Fruit fly (Drosophila melanogaster) whole organism, wandering third instar larva: ENCODE results near the gene Sfmbt.
A peak's percentile ranks its signal among the peaks of the same experiment; 100 is the strongest.

Experiments
- Abd-B ChIP-seq: fragments of >200 bp; optimal IDR thresholded peaks from 2 replicates; lab custom pipeline; 2017; ENCODE audit warnings: missing biosample characterization, missing genetic modification characterization
- Dfd ChIP-seq: fragments of >200 bp; optimal IDR thresholded peaks from 2 replicates; lab custom pipeline; 2017; ENCODE audit warnings: missing biosample characterization, missing genetic modification characterization
- GATAd ChIP-seq: sonication (Bioruptor generic); optimal IDR thresholded peaks from 2 replicates; lab custom pipeline; 2016; ENCODE audit warnings: missing biosample characterization, missing genetic modification characterization
- HLH106 ChIP-seq: fragments of 200-800 bp; optimal IDR thresholded peaks from 3 replicates; lab custom pipeline; 2019; ENCODE audit warnings: missing biosample characterization, mild to moderate bottlenecking, missing genetic modification characterization, moderate library complexity
- Hr78 ChIP-seq: fragments of >200 bp; optimal IDR thresholded peaks from 2 replicates; lab custom pipeline; 2017; ENCODE audit warnings: missing biosample characterization, missing genetic modification characterization
- Hr83 ChIP-seq: fragments of 200-300 bp; sonication (Bioruptor generic); optimal IDR thresholded peaks from 2 replicates; lab custom pipeline; 2016; ENCODE audit warnings: missing biosample characterization, mild to moderate bottlenecking, missing genetic modification characterization, moderate library complexity; ENCODE audit not compliant: poor library complexity, severe bottlenecking
- Mio ChIP-seq: sonication (Bioruptor generic); optimal IDR thresholded peaks from 2 replicates; lab custom pipeline; 2016; ENCODE audit warnings: missing biosample characterization, missing genetic modification characterization
- OdsH ChIP-seq: fragments of 200-800 bp; sonication (Bioruptor generic); optimal IDR thresholded peaks from 2 replicates; lab custom pipeline; 2016; ENCODE audit warnings: missing biosample characterization, mild to moderate bottlenecking, missing genetic modification characterization
- h ChIP-seq: fragments of 200-800 bp; sonication (Bioruptor generic); optimal IDR thresholded peaks from 3 replicates; lab custom pipeline; 2016; ENCODE audit warnings: missing biosample characterization, mild to moderate bottlenecking, missing genetic modification characterization
- psq ChIP-seq: fragments of 200-800 bp; sonication (Bioruptor generic); optimal IDR thresholded peaks from 3 replicates; lab custom pipeline; 2017; ENCODE audit warnings: missing biosample characterization, mild to moderate bottlenecking, missing genetic modification characterization, moderate library complexity
- usp ChIP-seq: fragments of >200 bp; optimal IDR thresholded peaks from 2 replicates; lab custom pipeline; 2017; ENCODE audit warnings: missing biosample characterization, missing genetic modification characterization

DNA sequence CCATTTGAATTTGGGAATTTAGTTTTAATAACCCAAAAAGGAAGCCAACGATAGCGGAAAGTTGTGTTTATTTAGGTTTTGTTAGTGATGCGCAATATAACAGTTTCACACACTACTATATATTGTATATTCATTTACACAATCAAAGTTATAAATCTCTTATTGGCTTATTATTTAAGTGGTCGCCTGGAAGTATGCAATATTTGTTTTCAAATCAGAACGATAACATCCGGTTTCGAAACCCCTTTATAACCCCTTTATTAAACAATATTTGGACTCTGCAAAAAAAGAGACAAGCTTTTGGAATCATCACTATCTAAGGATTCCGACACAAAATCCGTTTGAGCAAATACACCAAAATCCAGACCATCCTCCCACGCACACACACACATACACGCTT is 18.7 kb downstream of the Sfmbt start:
- TF ChIP-seq Hr78 (no peak), Dfd (GFP tag; lab: Kevin White, UChicago) (no peak), Hr83 (GFP tag; lab: Kevin White, UChicago) (no peak), Mio (GFP tag; lab: Kevin White, UChicago) (no peak), h (GFP tag; lab: Kevin White, UChicago) (peak; percentile 28), HLH106 (peak; percentile 27), Abd-B (GFP tag; lab: Kevin White, UChicago) (no peak), GATAd (no peak), OdsH (no peak), psq (GFP tag; lab: Kevin White, UChicago) (no peak), usp (GFP tag; lab: Kevin White, UChicago) (no peak)
